Worm (Caenorhabditis elegans) whole organism, L3 larva: Measurements from ENCODE around the gene R151.8.

Experiments used
- ZK546.5 ChIP-seq: sonication (generic microtip); optimal IDR thresholded peaks from 2 replicates; lab custom pipeline; 2017; ENCODE audit warnings: missing biosample characterization, missing genetic modification characterization
- aly-2 ChIP-seq: fragments of 150-350 bp; optimal IDR thresholded peaks from 2 replicates; lab custom pipeline; 2014; ENCODE audit warnings: missing biosample characterization, missing genetic modification characterization
- ama-1 ChIP-seq: fragments of 150-350 bp; optimal IDR thresholded peaks from 2 replicates; lab custom pipeline; 2018
- ceh-28 ChIP-seq: fragments of 150-350 bp; optimal IDR thresholded peaks from 2 replicates; lab custom pipeline; 2014; ENCODE audit warnings: missing biosample characterization, missing genetic modification reagents, missing genetic modification characterization
- elt-3 ChIP-seq, 3 experiments: fragments of 150-350 bp in 1 of 3; sonication (generic microtip) in 2 of 3; optimal IDR thresholded peaks; 2 replicates in 2 of 3; 4 replicates in 1 of 3; lab custom pipeline; 2014 to 2017; ENCODE audit warnings: missing biosample characterization in 3 of 3, missing genetic modification characterization in 3 of 3
- lin-15B ChIP-seq: fragments of 150-350 bp; optimal IDR thresholded peaks from 2 replicates; lab custom pipeline; 2014; ENCODE audit warnings: missing biosample characterization, missing genetic modification characterization
- lin-39 ChIP-seq: fragments of 150-350 bp; optimal IDR thresholded peaks from 2 replicates; lab custom pipeline; 2018; ENCODE audit warnings: missing biosample characterization, missing genetic modification reagents, missing genetic modification characterization
- mdl-1 ChIP-seq: fragments of 150-350 bp; optimal IDR thresholded peaks from 2 replicates; lab custom pipeline; 2014; ENCODE audit warnings: missing biosample characterization, missing genetic modification characterization
- nhr-28 ChIP-seq: fragments of 150-350 bp; optimal IDR thresholded peaks from 2 replicates; lab custom pipeline; 2014; ENCODE audit warnings: missing biosample characterization, missing genetic modification characterization
- nhr-67 ChIP-seq: fragments of 150-350 bp; optimal IDR thresholded peaks from 2 replicates; lab custom pipeline; 2014; ENCODE audit warnings: missing biosample characterization, missing genetic modification characterization
- nhr-77 ChIP-seq: fragments of 150-350 bp; optimal IDR thresholded peaks from 2 replicates; lab custom pipeline; 2014; ENCODE audit warnings: missing biosample characterization, missing genetic modification characterization
- snpc-4 ChIP-seq: fragments of 150-350 bp; optimal IDR thresholded peaks from 2 replicates; lab custom pipeline; 2014; ENCODE audit warnings: missing biosample characterization, missing genetic modification characterization
- unc-39 ChIP-seq: sonication (generic microtip); optimal IDR thresholded peaks from 4 replicates; lab custom pipeline; 2017; ENCODE audit warnings: missing biosample characterization, missing genetic modification characterization
- unc-62 ChIP-seq: fragments of 150-350 bp; sonication (generic microtip); optimal IDR thresholded peaks from 4 replicates; lab custom pipeline; 2014; ENCODE audit warnings: missing biosample characterization, missing genetic modification reagents, missing genetic modification characterization

DNA sequence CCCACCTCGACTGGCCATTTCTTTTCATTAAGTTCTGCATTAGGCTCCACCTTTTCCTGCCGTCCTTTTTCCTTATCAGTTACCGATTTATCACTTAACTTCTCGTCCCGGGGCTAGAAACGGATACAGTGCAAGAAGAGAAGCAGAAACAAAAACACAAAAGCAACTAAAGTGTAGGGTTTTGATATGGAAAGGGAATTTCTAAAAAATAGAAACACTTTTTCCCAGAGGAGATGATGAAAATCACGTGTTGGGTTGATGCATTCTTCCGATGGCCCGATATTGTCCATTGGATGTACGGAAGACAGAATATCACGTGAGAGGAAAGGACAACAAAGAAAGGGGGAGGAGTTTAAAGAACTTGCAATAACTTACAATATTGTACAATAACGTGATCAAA lies 43.2 kb upstream of the R151.8 start:
- TF ChIP-seq unc-39 (tag; lab: Kevin White, UChicago) (no peak), nhr-67 (no peak), nhr-28 (tag; lab: Kevin White, UChicago) (no peak), nhr-77 (tag; lab: Kevin White, UChicago) (no peak), elt-3 (tag; optimal IDR thresholded peaks at IDR 0.05; lab: Kevin White, UChicago) (peak; percentile 14 to 71 (median 37)), unc-62 (GFP tag; lab: Kevin White, UChicago) (no peak), lin-39 (no peak), snpc-4 (tag; lab: Kevin White, UChicago) (no peak), mdl-1 (tag; lab: Kevin White, UChicago) (no peak), ceh-28 (tag; lab: Kevin White, UChicago) (no peak), ama-1 (lab: Kevin White, UChicago) (peak; percentile 22), lin-15B (tag; lab: Kevin White, UChicago) (no peak), aly-2 (tag; lab: Kevin White, UChicago) (no peak), ZK546.5 (no peak)
